Worm (Caenorhabditis elegans) whole organism, L4 larva: ENCODE data around the gene Y46G5A.34.

ENCODE experiments used
- F49E8.2 ChIP-seq: sonication (generic microtip); optimal IDR thresholded peaks from 2 replicates; lab custom pipeline; 2016; ENCODE audit warnings: missing compliant biosample characterization, mild to moderate bottlenecking, missing genetic modification characterization, borderline replicate concordance
- lim-7 ChIP-seq: fragments of 200-800 bp; sonication (Bioruptor generic); IDR thresholded peaks from 2 replicates; pipeline ENCODE4 v1.3.6; 2022; ENCODE audit warnings: missing genetic modification characterization, missing compliant biosample characterization
- mdl-1 ChIP-seq, 2 experiments: fragments of 150-350 bp in 1 of 2; sonication (generic microtip) in 1 of 2; optimal IDR thresholded peaks; 2 replicates each; lab custom pipeline; 2014 to 2017; ENCODE audit warnings: missing biosample characterization in 2 of 2, missing genetic modification characterization in 2 of 2
- zag-1 ChIP-seq: fragments of 150-350 bp; optimal IDR thresholded peaks from 2 replicates; lab custom pipeline; 2014; ENCODE audit warnings: missing biosample characterization, missing genetic modification characterization
- zfp-2 ChIP-seq: sonication (generic microtip); optimal IDR thresholded peaks from 2 replicates; lab custom pipeline; 2016; ENCODE audit warnings: mild to moderate bottlenecking, missing genetic modification characterization, missing compliant biosample characterization

DNA sequence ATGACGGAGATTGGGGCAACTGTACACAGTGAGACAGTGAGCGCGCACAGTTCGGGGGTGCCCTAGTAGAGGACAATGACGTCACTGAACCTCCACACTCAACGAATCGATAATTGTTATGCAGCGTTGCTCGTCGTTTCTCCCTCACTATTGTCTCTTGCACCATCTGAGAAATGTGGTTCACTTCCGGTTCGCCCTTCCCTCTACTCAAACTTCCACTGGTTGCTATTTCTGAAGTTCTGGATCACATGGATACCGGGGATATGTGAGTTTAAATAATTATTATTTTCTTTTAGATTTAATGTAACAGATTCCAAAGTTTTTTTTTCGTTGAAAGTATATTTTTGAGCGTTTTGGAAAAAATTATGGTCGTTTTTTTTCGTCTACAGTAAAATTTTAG lies 20.3 kb upstream of the Y46G5A.34 start, which contains the start of the genes Y46G5A.7 and Y46G5A.8:
- TF ChIP-seq lim-7 (GFP tag; lab: Robert Waterston, UW) (no peak), mdl-1 (tag; optimal IDR thresholded peaks at IDR 0.05; lab: Kevin White, UChicago) (no peak), F49E8.2 (tag; lab: Kevin White, UChicago) (no peak), zag-1 (tag; lab: Kevin White, UChicago) (no peak), zfp-2 (no peak)
